Worm (Caenorhabditis elegans) whole organism, early embryonic: Measurements from ENCODE around the gene mans-2.

Experiments used
- B0310.2 ChIP-seq: sonication (generic microtip); optimal IDR thresholded peaks from 2 replicates; lab custom pipeline; 2016; ENCODE audit warnings: mild to moderate bottlenecking, missing genetic modification characterization, missing compliant biosample characterization
- ama-1 ChIP-seq: fragments of 150-350 bp; optimal IDR thresholded peaks from 2 replicates; lab custom pipeline; 2014
- ceh-13 ChIP-seq: fragments of 200-800 bp; sonication (Bioruptor generic); optimal IDR thresholded peaks from 2 replicates; lab custom pipeline; 2018; ENCODE audit warnings: mild to moderate bottlenecking, missing genetic modification characterization, missing compliant biosample characterization
- flt-1 ChIP-seq: fragments of 200-800 bp; sonication (Bioruptor generic); IDR thresholded peaks from 2 replicates; pipeline ENCODE4 v1.3.6; 2022; ENCODE audit warnings: missing genetic modification characterization, missing compliant biosample characterization
- hmg-4 ChIP-seq: fragments of 200-800 bp; sonication (Bioruptor generic); optimal IDR thresholded peaks from 2 replicates; lab custom pipeline; 2018; ENCODE audit warnings: mild to moderate bottlenecking, missing genetic modification characterization, missing compliant biosample characterization
- hnd-1 ChIP-seq: sonication (generic microtip); optimal IDR thresholded peaks from 2 replicates; lab custom pipeline; 2016; ENCODE audit warnings: missing genetic modification characterization, missing compliant biosample characterization
- sea-1 ChIP-seq: fragments of 200-800 bp; sonication (Bioruptor generic); conservative IDR thresholded peaks from 2 replicates; pipeline ENCODE4 v1.3.6; 2022; ENCODE audit warnings: missing genetic modification characterization, missing compliant biosample characterization
- tbx-37 ChIP-seq: fragments of 200-800 bp; sonication (Bioruptor generic); conservative IDR thresholded peaks from 2 replicates; pipeline ENCODE4 v1.3.6; 2022; ENCODE audit warnings: missing genetic modification reagents, missing genetic modification characterization, missing compliant biosample characterization
- tra-4 ChIP-seq: sonication (generic microtip); optimal IDR thresholded peaks from 2 replicates; lab custom pipeline; 2017; ENCODE audit warnings: missing genetic modification characterization, missing compliant biosample characterization

DNA sequence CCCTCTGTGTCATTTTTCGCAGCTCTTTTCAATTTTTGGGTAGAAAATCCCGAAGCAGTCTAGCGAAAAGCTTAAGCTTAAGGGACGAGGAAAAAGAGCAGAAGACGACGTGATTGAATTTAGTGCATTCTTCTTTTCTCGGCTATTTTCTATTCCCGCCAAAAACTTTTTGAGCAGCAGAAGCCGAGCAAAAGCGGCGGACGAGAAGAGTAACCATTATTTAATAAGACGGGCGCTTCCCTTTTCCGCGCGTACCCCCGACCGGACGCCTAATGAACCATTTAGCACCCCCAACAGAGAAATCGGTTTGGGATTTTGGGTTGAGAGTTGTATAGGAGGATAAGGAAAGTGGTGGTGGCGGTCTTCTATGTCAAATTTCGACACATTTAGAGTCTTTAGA lies 31.7 kb downstream of the mans-2 start:
- TF ChIP-seq tra-4 (tag; lab: Kevin White, UChicago), result no peak
- TF ChIP-seq sea-1 (GFP tag; lab: Robert Waterston, UW), result no peak
- TF ChIP-seq ceh-13 (GFP tag; lab: Kevin White, UChicago), result no peak
- TF ChIP-seq tbx-37 (GFP tag; lab: Robert Waterston, UW), result no peak
- TF ChIP-seq B0310.2 (tag; lab: Kevin White, UChicago), result no peak
- no peak for TF ChIP-seq ama-1 (lab: Kevin White, UChicago)
- no peak for TF ChIP-seq hnd-1 (tag; lab: Kevin White, UChicago)
- TF ChIP-seq flt-1, result no peak
- TF ChIP-seq hmg-4 (GFP tag; lab: Kevin White, UChicago), result no peak
